Fruit fly (Drosophila melanogaster) whole organism, embryonic: ENCODE data around the gene LSm7.
A peak's percentile ranks its signal among the peaks of the same experiment; 100 is the strongest.

ENCODE experiments used
- Awh ChIP-seq: fragments of 200-800 bp; sonication (Bioruptor generic); IDR thresholded peaks from 2 replicates; pipeline ENCODE4, ENCODE4 v1.3.6; 2022; ENCODE audit warnings: missing biosample characterization, missing genetic modification characterization
- B-H2 ChIP-seq: fragments of 200-800 bp; sonication (Bioruptor generic); optimal IDR thresholded peaks from 2 replicates; lab custom pipeline; 2018; ENCODE audit warnings: missing biosample characterization, mild to moderate bottlenecking, missing genetic modification characterization
- CG10462 ChIP-seq: fragments of 200-800 bp; sonication (Bioruptor generic); optimal IDR thresholded peaks from 2 replicates; lab custom pipeline; 2016; ENCODE audit warnings: missing biosample characterization, missing genetic modification characterization
- CG11456 ChIP-seq: fragments of 200-800 bp; sonication (Bioruptor generic); IDR thresholded peaks from 3 replicates; pipeline ENCODE4 v1.3.6; 2022; ENCODE audit warnings: missing biosample characterization, missing genetic modification characterization
- CG15479 ChIP-seq: fragments of 200-800 bp; sonication (Bioruptor generic); optimal IDR thresholded peaks from 3 replicates; lab custom pipeline; 2019; ENCODE audit warnings: missing biosample characterization, mild to moderate bottlenecking, missing genetic modification characterization, moderate library complexity
- CG1602 ChIP-seq: fragments of 200-800 bp; sonication (Bioruptor generic); optimal IDR thresholded peaks from 3 replicates; lab custom pipeline; 2016; ENCODE audit warnings: missing biosample characterization, missing genetic modification characterization
- CG16813 ChIP-seq: fragments of 200-800 bp; sonication (Bioruptor generic); IDR thresholded peaks from 3 replicates; pipeline ENCODE4 v1.3.6; 2022; ENCODE audit warnings: missing biosample characterization, missing genetic modification characterization; ENCODE audit not compliant: partially characterized antibody
- CG17568 ChIP-seq: fragments of 200-800 bp; sonication (Bioruptor generic); optimal IDR thresholded peaks from 2 replicates; lab custom pipeline; 2018; ENCODE audit warnings: missing biosample characterization, mild to moderate bottlenecking, missing genetic modification characterization, moderate library complexity
- CG17829 ChIP-seq: fragments of 200-800 bp; optimal IDR thresholded peaks from 2 replicates; lab custom pipeline; 2019; ENCODE audit warnings: missing biosample characterization, mild to moderate bottlenecking, missing genetic modification characterization, moderate library complexity
- CG2116 ChIP-seq: fragments of 200-800 bp; sonication (Bioruptor generic); optimal IDR thresholded peaks from 3 replicates; lab custom pipeline; 2018; ENCODE audit warnings: missing biosample characterization, mild to moderate bottlenecking, missing genetic modification characterization
- CG30403 ChIP-seq: fragments of 200-800 bp; sonication (Bioruptor generic); optimal IDR thresholded peaks from 3 replicates; lab custom pipeline; 2016; ENCODE audit warnings: missing biosample characterization, missing genetic modification characterization
- CG31365 ChIP-seq: fragments of 200-800 bp; sonication (Bioruptor generic); optimal IDR thresholded peaks from 2 replicates; lab custom pipeline; 2018; ENCODE audit warnings: missing biosample characterization, mild to moderate bottlenecking, missing genetic modification characterization
- CG32772 ChIP-seq: fragments of 200-800 bp; sonication (Bioruptor generic); IDR thresholded peaks from 2 replicates; pipeline ENCODE4 v1.3.6; 2022; ENCODE audit warnings: missing biosample characterization, missing genetic modification characterization
- CG33213 ChIP-seq: fragments of 200-800 bp; sonication (Bioruptor generic); optimal IDR thresholded peaks from 3 replicates; lab custom pipeline; 2016; ENCODE audit warnings: missing biosample characterization, missing genetic modification characterization
- CG3838 ChIP-seq: fragments of 200-800 bp; sonication (Bioruptor generic); optimal IDR thresholded peaks from 3 replicates; lab custom pipeline; 2016; ENCODE audit warnings: missing biosample characterization, missing genetic modification characterization
- CG4282 ChIP-seq: fragments of 200-800 bp; sonication (Bioruptor generic); optimal IDR thresholded peaks from 2 replicates; lab custom pipeline; 2016; ENCODE audit warnings: missing biosample characterization, missing genetic modification characterization
- CG9215 ChIP-seq: fragments of 200-800 bp; sonication (Bioruptor generic); IDR thresholded peaks from 2 replicates; pipeline ENCODE4 v1.3.6; 2022; ENCODE audit warnings: missing biosample characterization, missing genetic modification characterization
- CG9727 ChIP-seq: fragments of 200-800 bp; sonication (Bioruptor generic); optimal IDR thresholded peaks from 3 replicates; lab custom pipeline; 2017; ENCODE audit warnings: missing biosample characterization, mild to moderate bottlenecking, missing genetic modification characterization
- Chrac-16 ChIP-seq: fragments of 200-800 bp; sonication (Bioruptor generic); optimal IDR thresholded peaks from 3 replicates; lab custom pipeline; 2016; ENCODE audit warnings: missing biosample characterization, missing genetic modification characterization
- CkIIα-i1 ChIP-seq: fragments of 200-800 bp; sonication (Bioruptor generic); IDR thresholded peaks from 2 replicates; pipeline ENCODE4 v1.3.6; 2022; ENCODE audit warnings: missing biosample characterization, missing genetic modification characterization
- Dll ChIP-seq: fragments of 200-800 bp; sonication (Bioruptor generic); IDR thresholded peaks from 4 replicates; pipeline ENCODE4 v1.3.6; 2022; ENCODE audit warnings: missing biosample characterization, missing genetic modification characterization; ENCODE audit not compliant: partially characterized antibody
- H15 ChIP-seq: fragments of 200-800 bp; sonication (Bioruptor generic); IDR thresholded peaks from 3 replicates; pipeline ENCODE4 v1.3.6; 2022; ENCODE audit warnings: missing biosample characterization, missing genetic modification characterization
- HLHmδ ChIP-seq: fragments of 200-800 bp; sonication (Bioruptor generic); optimal IDR thresholded peaks from 2 replicates; lab custom pipeline; 2018; ENCODE audit warnings: missing biosample characterization, mild to moderate bottlenecking, missing genetic modification characterization, moderate library complexity
- Hr3 ChIP-seq: fragments of 200-800 bp; sonication (Bioruptor generic); optimal IDR thresholded peaks from 3 replicates; lab custom pipeline; 2016; ENCODE audit warnings: missing biosample characterization, missing genetic modification characterization
- Mrtf ChIP-seq: fragments of 200-800 bp; sonication (Bioruptor generic); IDR thresholded peaks from 3 replicates; pipeline ENCODE4 v1.3.6; 2022; ENCODE audit warnings: missing biosample characterization, missing genetic modification characterization
- Optix ChIP-seq: fragments of 200-800 bp; sonication (Bioruptor generic); IDR thresholded peaks from 3 replicates; pipeline ENCODE4 v1.3.6; 2022; ENCODE audit warnings: missing biosample characterization, missing genetic modification characterization
- Scr ChIP-seq: fragments of 200-800 bp; sonication (Bioruptor generic); IDR thresholded peaks from 2 replicates; pipeline ENCODE4 v1.3.6; 2022; ENCODE audit warnings: missing biosample characterization, missing genetic modification characterization; ENCODE audit not compliant: partially characterized antibody
- aop ChIP-seq: fragments of 200-800 bp; sonication (Bioruptor generic); IDR thresholded peaks from 2 replicates; pipeline ENCODE4 v1.3.6; 2022; ENCODE audit warnings: missing biosample characterization, missing genetic modification characterization
- cad ChIP-seq: fragments of >200 bp; optimal IDR thresholded peaks from 2 replicates; lab custom pipeline; 2017; ENCODE audit warnings: missing biosample characterization, missing genetic modification characterization
- crc ChIP-seq: fragments of 200-800 bp; sonication (Bioruptor generic); optimal IDR thresholded peaks from 2 replicates; lab custom pipeline; 2016; ENCODE audit warnings: missing biosample characterization, missing genetic modification characterization
- da ChIP-seq: fragments of 200-800 bp; sonication (Bioruptor generic); optimal IDR thresholded peaks from 2 replicates; lab custom pipeline; 2016; ENCODE audit warnings: missing biosample characterization, missing genetic modification characterization
- dm ChIP-seq: fragments of 200-800 bp; sonication (Bioruptor generic); optimal IDR thresholded peaks from 3 replicates; lab custom pipeline; 2016; ENCODE audit warnings: missing biosample characterization, missing genetic modification characterization
- dpn ChIP-seq, 2 experiments: fragments of 200-800 bp; sonication (Bioruptor generic); optimal IDR thresholded peaks; 3 replicates each; lab custom pipeline; 2016; ENCODE audit warnings: missing biosample characterization in 2 of 2, missing genetic modification characterization in 2 of 2
- dysf ChIP-seq: fragments of 200-800 bp; sonication (Bioruptor generic); IDR thresholded peaks from 3 replicates; pipeline ENCODE4 v1.3.6; 2022; ENCODE audit warnings: missing biosample characterization, missing genetic modification characterization
- emc ChIP-seq: fragments of 200-800 bp; sonication (Bioruptor generic); optimal IDR thresholded peaks from 2 replicates; lab custom pipeline; 2016; ENCODE audit warnings: missing biosample characterization, missing genetic modification characterization
- esg ChIP-seq: fragments of 200-800 bp; sonication (Bioruptor generic); conservative IDR thresholded peaks from 2 replicates; pipeline ENCODE4 v1.3.6; 2022; ENCODE audit warnings: missing biosample characterization, missing genetic modification characterization
- gfzf ChIP-seq: fragments of 200-800 bp; sonication (Bioruptor generic); optimal IDR thresholded peaks from 2 replicates; lab custom pipeline; 2016; ENCODE audit warnings: missing biosample characterization, mild to moderate bottlenecking, missing genetic modification characterization, moderate library complexity
- grau ChIP-seq: fragments of 200-800 bp; optimal IDR thresholded peaks from 3 replicates; lab custom pipeline; 2019; ENCODE audit warnings: missing biosample characterization, mild to moderate bottlenecking, missing genetic modification characterization, moderate library complexity
- her ChIP-seq: fragments of 200-800 bp; sonication (Bioruptor generic); optimal IDR thresholded peaks from 2 replicates; lab custom pipeline; 2016; ENCODE audit warnings: missing biosample characterization, missing genetic modification characterization
- hkb ChIP-seq, 2 experiments: fragments of 200-800 bp in 1 of 2; fragments of >200 bp in 1 of 2; sonication (Bioruptor generic) in 1 of 2; IDR thresholded peaks in 1 of 2; optimal IDR thresholded peaks in 1 of 2; 2 replicates each; pipeline versions ENCODE4 v1.3.6 to Lab custom; 2017 to 2022; ENCODE audit warnings: missing biosample characterization in 1 of 2, missing genetic modification characterization in 1 of 2
- jigr1 ChIP-seq: fragments of 200-800 bp; sonication (Bioruptor generic); IDR thresholded peaks from 3 replicates; pipeline ENCODE4 v1.3.6; 2022; ENCODE audit warnings: missing biosample characterization, missing genetic modification characterization
- ken ChIP-seq: fragments of 200-800 bp; sonication (Bioruptor generic); IDR thresholded peaks from 3 replicates; pipeline ENCODE4 v1.3.6; 2022; ENCODE audit warnings: missing biosample characterization, missing genetic modification characterization
- phol ChIP-seq: fragments of 200-800 bp; sonication (Bioruptor generic); optimal IDR thresholded peaks from 3 replicates; lab custom pipeline; 2018; ENCODE audit warnings: missing biosample characterization, mild to moderate bottlenecking, missing genetic modification characterization, moderate library complexity
- sens ChIP-seq: fragments of 200-800 bp; sonication (Bioruptor generic); peaks from one replicate; lab custom pipeline; 2016; ENCODE audit warnings: missing biosample characterization, missing genetic modification characterization
- seq ChIP-seq: fragments of 200-800 bp; sonication (Bioruptor generic); IDR thresholded peaks from 2 replicates; pipeline ENCODE4 v1.3.6; 2022; ENCODE audit warnings: missing biosample characterization, missing genetic modification characterization
- stwl ChIP-seq: fragments of 200-800 bp; sonication (Bioruptor generic); optimal IDR thresholded peaks from 3 replicates; lab custom pipeline; 2018; ENCODE audit warnings: missing biosample characterization, mild to moderate bottlenecking, missing genetic modification characterization, moderate library complexity
- tap ChIP-seq: fragments of 200-800 bp; optimal IDR thresholded peaks from 3 replicates; lab custom pipeline; 2019; ENCODE audit warnings: missing biosample characterization, mild to moderate bottlenecking, missing genetic modification characterization, moderate library complexity
- wdn ChIP-seq: fragments of 200-800 bp; sonication (Bioruptor generic); IDR thresholded peaks from 2 replicates; pipeline ENCODE4 v1.3.6; 2022; ENCODE audit warnings: missing biosample characterization, missing genetic modification characterization
- zen ChIP-seq: fragments of 200-800 bp; sonication (Bioruptor generic); optimal IDR thresholded peaks from 3 replicates; lab custom pipeline; 2018; ENCODE audit warnings: missing biosample characterization, mild to moderate bottlenecking, missing genetic modification characterization, moderate library complexity

The LSm7 gene

DNA sequence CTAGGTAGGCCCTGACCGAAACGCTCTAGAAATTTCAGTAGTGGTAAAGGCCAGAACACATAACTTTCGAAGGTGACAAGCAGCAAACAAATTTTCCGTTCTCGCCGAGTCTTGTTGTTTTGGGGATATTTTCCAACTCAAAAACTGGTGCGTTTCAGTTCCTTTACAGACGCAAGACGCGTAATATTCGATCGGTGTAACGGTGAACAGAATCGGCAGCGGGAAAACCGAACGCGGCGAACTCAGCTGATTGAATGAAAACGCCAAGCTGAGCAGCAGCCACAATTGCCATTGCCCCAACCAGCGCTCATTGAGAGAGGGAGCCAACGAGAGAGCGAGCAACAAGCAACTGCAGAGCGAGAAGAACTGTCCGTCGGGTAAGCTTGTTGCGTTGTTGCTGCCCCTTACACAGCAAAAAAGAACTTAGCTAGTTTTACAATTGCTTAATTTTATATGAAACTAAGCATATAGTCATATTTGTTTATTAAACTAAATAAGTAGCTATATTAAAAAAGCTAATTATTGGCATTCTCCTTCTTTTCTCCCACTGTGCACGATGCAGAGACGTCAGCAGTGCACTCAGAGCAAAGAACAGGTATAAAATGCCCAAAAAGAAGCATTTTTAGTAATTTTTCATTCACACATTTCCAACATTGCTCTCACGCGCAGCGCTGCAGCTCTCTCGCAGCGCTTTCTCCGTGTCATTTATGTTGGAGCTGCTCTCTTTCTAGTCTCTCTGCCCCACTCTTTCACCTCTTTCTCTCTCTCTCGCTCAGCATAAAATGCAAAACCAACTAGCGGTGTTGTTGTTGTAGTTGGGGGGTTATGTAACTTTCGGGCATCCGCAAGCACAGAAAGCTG, 26.8 kb downstream of the LSm7 start, which contains the start of the genes Cyt-c-d and CG31808 (continued):
- TF ChIP-seq Dll (GFP tag; lab: Robert Waterston, UW) (peak; percentile 35; the same call in 1 of the 4 replicates), CG17568 (GFP tag; lab: Kevin White, UChicago) (peak; percentile 95), CG10462 (peak; percentile 92), stwl (tag; lab: Kevin White, UChicago) (peak; percentile 47), crc (GFP tag; lab: Kevin White, UChicago) (peak; percentile 82), Awh (GFP tag; lab: Robert Waterston, UW) (peak; percentile 98), Optix (peak; percentile 98), CG15479 (GFP tag; lab: Kevin White, UChicago) (no peak), tap (peak; percentile 97), CkIIα-i1 (GFP tag; lab: Robert Waterston, UW) (peak; percentile 81), zen (tag; lab: Kevin White, UChicago) (peak; percentile 86), cad (GFP tag; lab: Kevin White, UChicago) (no peak), gfzf (peak; percentile 17), Hr3 (GFP tag; lab: Kevin White, UChicago) (peak; percentile 96), seq (peak; percentile 98), esg (GFP tag; lab: Robert Waterston, UW) (peak; percentile 97), grau (tag; lab: Kevin White, UChicago) (peak; percentile 96), H15 (GFP tag; lab: Robert Waterston, UW) (peak; percentile 98), CG11456 (GFP tag; lab: Robert Waterston, UW) (peak; percentile 92), Mrtf (GFP tag; lab: Robert Waterston, UW) (peak; percentile 96), CG9215 (peak; percentile 87), B-H2 (GFP tag; lab: Kevin White, UChicago) (peak; percentile 63), CG4282 (GFP tag; lab: Kevin White, UChicago) (peak; percentile 67), her (GFP tag; lab: Kevin White, UChicago) (peak; percentile 80), CG3838 (peak; percentile 95), CG9727 (GFP tag; lab: Kevin White, UChicago) (peak; percentile 94), wdn (GFP tag; lab: Robert Waterston, UW) (peak; percentile 91), ken (GFP tag; lab: Robert Waterston, UW) (peak; percentile 98), aop (GFP tag; lab: Robert Waterston, UW) (peak; percentile 90), HLHmδ (GFP tag; lab: Kevin White, UChicago) (peak; percentile 64), CG16813 (GFP tag; lab: Robert Waterston, UW) (0 out of 3 replicates have a peak, but pooled peaks have one; percentile 31), CG32772 (peak; percentile 98), CG1602 (GFP tag; lab: Kevin White, UChicago) (peak; percentile 96), CG17829 (peak; percentile 98), phol (peak; percentile 97), Scr (no peak), hkb (optimal IDR thresholded peaks at IDR 0.05; lab: Kevin White, UChicago) (no peak), hkb (GFP tag; IDR thresholded peaks at IDR 0.05; lab: Robert Waterston, UW) (peak; percentile 98), dm (GFP tag; lab: Kevin White, UChicago) (peak; percentile 86), Chrac-16 (GFP tag; lab: Kevin White, UChicago) (peak; percentile 96), jigr1 (GFP tag; lab: Robert Waterston, UW) (peak; percentile 96), da (GFP tag; lab: Kevin White, UChicago) (peak; percentile 87), emc (GFP tag; lab: Kevin White, UChicago) (peak; percentile 72), CG31365 (tag; lab: Kevin White, UChicago) (peak; percentile 72), dpn (GFP tag; optimal IDR thresholded peaks at IDR 0.05; lab: Kevin White, UChicago) (peak; percentile 95 to 97), dysf (GFP tag; lab: Robert Waterston, UW) (peak; percentile 98), CG33213 (GFP tag; lab: Kevin White, UChicago) (peak; percentile 89), CG2116 (peak; percentile 85), CG30403 (GFP tag; lab: Kevin White, UChicago) (peak; percentile 98), sens (GFP tag; lab: Kevin White, UChicago) (peak; percentile 100)
